Worm (Caenorhabditis elegans) whole organism, L2 larva: Measurements from ENCODE around the gene ubq-2.

ENCODE experiments used
- dmd-4 ChIP-seq: sonication (generic microtip); optimal IDR thresholded peaks from 2 replicates; lab custom pipeline; 2017; ENCODE audit warnings: missing biosample characterization, missing genetic modification characterization
- nhr-25 ChIP-seq: fragments of 150-350 bp; sonication (generic microtip); optimal IDR thresholded peaks from 3 replicates; lab custom pipeline; 2014; ENCODE audit warnings: missing biosample characterization, missing genetic modification characterization
- skn-1 ChIP-seq: sonication (generic microtip); optimal IDR thresholded peaks from 2 replicates; lab custom pipeline; 2017; ENCODE audit warnings: missing biosample characterization, missing genetic modification characterization

DNA sequence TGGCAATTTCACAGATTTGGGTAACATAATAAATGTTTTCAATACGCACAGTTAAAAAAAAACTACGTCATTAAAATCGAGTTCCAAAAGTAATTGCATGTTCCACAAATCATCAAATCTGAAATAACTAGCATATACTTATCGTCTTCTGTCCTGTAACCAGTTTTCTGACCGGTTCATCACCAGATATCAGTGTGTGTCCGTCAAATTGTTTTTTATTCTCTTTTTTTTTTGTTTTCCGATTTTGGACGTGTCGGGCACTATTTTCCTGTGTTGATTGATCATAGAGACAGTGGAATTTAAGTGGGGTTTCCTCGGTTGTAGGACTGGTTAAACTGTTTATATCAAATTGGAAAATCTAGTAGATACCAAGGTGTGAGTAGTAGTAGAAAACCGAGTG, 35.6 kb upstream of the ubq-2 start:
- TF ChIP-seq skn-1 (no peak), dmd-4 (tag; lab: Kevin White, UChicago) (no peak), nhr-25 (no peak)
